Worm (Caenorhabditis elegans): ENCODE results near the gene bed-2.
A peak's percentile ranks its signal among the peaks of the same experiment; 100 is the strongest.

The bed-2 gene

DNA sequence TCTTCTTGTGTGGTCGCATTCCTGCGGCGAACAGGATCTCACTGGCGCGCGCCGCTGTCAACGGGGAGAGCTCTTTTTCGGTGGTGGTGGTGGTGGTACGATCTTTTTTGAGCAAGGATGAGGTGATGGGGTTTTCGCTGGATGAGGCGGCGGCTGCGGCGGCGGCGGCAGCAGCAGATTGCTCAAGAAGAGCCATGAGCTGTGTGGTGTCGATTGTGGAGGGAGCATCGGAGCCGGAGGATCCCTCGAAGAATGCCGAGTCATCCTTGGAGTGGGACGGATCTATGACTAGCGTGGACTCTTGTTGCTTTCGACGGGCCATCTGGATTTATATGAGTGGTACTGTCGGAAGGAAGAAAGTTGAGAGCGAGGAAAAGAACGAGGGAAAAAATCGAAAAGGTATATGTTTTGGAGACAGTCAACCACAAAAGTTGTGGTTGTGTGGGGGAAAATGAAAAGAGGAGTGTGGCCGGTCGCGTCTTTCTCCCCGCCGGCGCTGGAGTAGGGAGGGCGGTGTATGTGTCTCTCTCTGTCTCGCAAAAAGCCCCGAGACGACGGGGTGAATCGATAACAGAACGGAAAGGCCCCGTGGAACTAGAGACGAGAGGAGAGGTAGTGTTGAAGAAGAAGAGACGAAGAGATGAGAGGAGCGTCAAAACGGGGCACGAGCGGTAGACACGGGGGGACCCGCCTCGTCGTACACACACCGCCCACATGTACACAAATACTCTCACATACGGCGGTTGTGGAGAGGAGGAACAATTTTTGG is 4.0 kb downstream of the bed-2 start (continued):
- TF ChIP-seq T20F7.1 (GFP tag; optimal IDR thresholded peaks at IDR 0.05) (no peak), ztf-11 (tag; optimal IDR thresholded peaks at IDR 0.05) (no peak), lsy-2 (tag; optimal IDR thresholded peaks at IDR 0.05) (peak in 1 of 2 experiments; percentile 19), sdz-12 (GFP tag; optimal IDR thresholded peaks at IDR 0.05) (no peak), hlh-30 (tag; optimal IDR thresholded peaks at IDR 0.05; ENCODE audit: insufficient read depth) (peak; percentile 88), set-16 (GFP tag; IDR thresholded peaks at IDR 0.05) (peak; percentile 93), nhr-111 (GFP tag; optimal IDR thresholded peaks at IDR 0.05) (no peak), tra-1 (GFP tag; IDR thresholded peaks at IDR 0.05) (no peak), nhr-77 (tag; optimal IDR thresholded peaks at IDR 0.05) (no peak), hmg-1.1 (GFP tag; IDR thresholded peaks at IDR 0.05) (0 out of 2 replicates have a peak, but pooled peaks have one; percentile 24), nhr-42 (GFP tag; IDR thresholded peaks at IDR 0.05) (0 out of 2 replicates have a peak, but pooled peaks have one; percentile 13), nhr-41 (GFP tag; IDR thresholded peaks at IDR 0.05) (no peak), daf-8 (GFP tag; IDR thresholded peaks at IDR 0.05) (no peak), zip-2 (tag; optimal IDR thresholded peaks at IDR 0.05) (no peak), snpc-1.2 (GFP tag; IDR thresholded peaks at IDR 0.05) (no peak), Y5F2A.4 (GFP tag; optimal IDR thresholded peaks at IDR 0.05) (no peak), ces-1 (GFP tag; optimal IDR thresholded peaks at IDR 0.05) (no peak), aha-1 (tag) (peak; percentile 65), hif-1 (tag; optimal IDR thresholded peaks at IDR 0.05) (no peak), nhr-11 (tag; optimal IDR thresholded peaks at IDR 0.05) (no peak), lin-39 (tag; optimal IDR thresholded peaks at IDR 0.05) (no peak), nhr-48 (tag; optimal IDR thresholded peaks at IDR 0.05) (no peak), nhr-25 (tag; optimal IDR thresholded peaks at IDR 0.05; ENCODE audit: borderline replicate concordance, insufficient read depth) (no peak), dve-1 (tag; optimal IDR thresholded peaks at IDR 0.05; ENCODE audit: insufficient read depth) (peak; percentile 9)

- TF ChIP-seq rbr-2 (tag; optimal IDR thresholded peaks at IDR 0.05) (no peak), pha-4 (GFP tag; IDR thresholded peaks at IDR 0.05) (peak; percentile 32; the same call in 1 of the 2 replicates), pha-4 (tag; optimal IDR thresholded peaks at IDR 0.05) (no peak), Y75B8A.6 (GFP tag; IDR thresholded peaks at IDR 0.05) (no peak), dmd-6 (GFP tag; IDR thresholded peaks at IDR 0.05) (peak; percentile 57), tra-1 (GFP tag; IDR thresholded peaks at IDR 0.05) (0 out of 2 replicates have a peak, but pooled peaks have one; percentile 10), nhr-42 (GFP tag; IDR thresholded peaks at IDR 0.05) (no peak), hlh-11 (tag; optimal IDR thresholded peaks at IDR 0.05) (peak; percentile 57), daf-16 (GFP tag; optimal IDR thresholded peaks at IDR 0.05) (no peak), daf-16 (tag; optimal IDR thresholded peaks at IDR 0.05) (peak; percentile 44), mes-2 (tag; optimal IDR thresholded peaks at IDR 0.05; ENCODE audit: poor library complexity, severe bottlenecking) (peak; percentile 25), php-3 (GFP tag; IDR thresholded peaks at IDR 0.05) (0 out of 2 replicates have a peak, but pooled peaks have one; percentile 29), aha-1 (tag) (peak; percentile 80), mep-1 (tag; optimal IDR thresholded peaks at IDR 0.05) (peak; percentile 7), lin-38 (GFP tag; IDR thresholded peaks at IDR 0.05) (0 out of 2 replicates have a peak, but pooled peaks have one; percentile 9), nhr-25 (tag; optimal IDR thresholded peaks at IDR 0.05; ENCODE audit: borderline replicate concordance, insufficient read depth) (no peak), nhr-28 (tag; optimal IDR thresholded peaks at IDR 0.05) (peak; percentile 50), dve-1 (tag; optimal IDR thresholded peaks at IDR 0.05; ENCODE audit: insufficient read depth) (peak; percentile 51), snpc-4 (tag; optimal IDR thresholded peaks at IDR 0.05) (peak; percentile 8), F26F4.8 (GFP tag; conservative IDR thresholded peaks at IDR 0.05) (no peak), lin-13 (GFP tag; optimal IDR thresholded peaks at IDR 0.05) (peak; percentile 18), pqm-1 (tag; optimal IDR thresholded peaks at IDR 0.05) (peak; percentile 53), Y105C5A.15 (GFP tag; IDR thresholded peaks at IDR 0.05) (no peak)
Measured at ce11 chrIII:11465394-11465948, 5.1 kb downstream of the bed-2 start.

Data from whole organism, L4 larva.